Fruit fly (Drosophila melanogaster) Kc167 (cell line): ENCODE data around the gene CG7884.

Experiments used
- Sin3A ChIP-seq: fragments of >200 bp; optimal IDR thresholded peaks from 2 replicates; lab custom pipeline; 2018; ENCODE audit warnings: missing external identifiers
- insv ChIP-seq: fragments of >200 bp; optimal IDR thresholded peaks from 3 replicates; lab custom pipeline; 2018; ENCODE audit warnings: missing external identifiers
- psq ChIP-seq: fragments of >200 bp; optimal IDR thresholded peaks from 2 replicates; lab custom pipeline; 2017; ENCODE audit warnings: missing external identifiers

- TF ChIP-seq insv (lab: Kevin White, UChicago) (no peak), psq (lab: Kevin White, UChicago) (no peak), Sin3A (lab: Kevin White, UChicago) (no peak)
These were observed 48.2 kb downstream of the CG7884 start, which contains the start of gene CG8010 for dm6 chrX:19268484-19269068.
